Worm (Caenorhabditis elegans): Measurements from ENCODE around the gene T20D4.7.
"Not testable (repeated sequence)": the region's sequence is repeated elsewhere in the genome, so short reads cannot be mapped to it uniquely, and the experiment has no call there.

The T20D4.7 gene

ce11 chrV:3408602-3409001 is at the start of gene T20D4.7:
Gene T20D4.7, plus strand, starts transcription at chrV:3408902.
- TF ChIP-seq ref-1 (GFP tag; conservative IDR thresholded peaks at IDR 0.05) (no peak), ztf-29 (GFP tag; IDR thresholded peaks at IDR 0.05) (no peak), tab-1 (GFP tag; IDR thresholded peaks at IDR 0.05) (no peak), T22C8.4 (GFP tag; IDR thresholded peaks at IDR 0.05) (no peak), med-1 (GFP tag; optimal IDR thresholded peaks at IDR 0.05; ENCODE audit: insufficient read depth) (no peak), ztf-23 (GFP tag; IDR thresholded peaks at IDR 0.05) (no peak), flt-1 (GFP tag; IDR thresholded peaks at IDR 0.05) (no peak), cog-1 (tag; optimal IDR thresholded peaks at IDR 0.05) (no peak), klf-2 (GFP tag; conservative IDR thresholded peaks at IDR 0.05) (no peak)

- TF ChIP-seq T22C8.4 (GFP tag; IDR thresholded peaks at IDR 0.05): no peak
- no peak for TF ChIP-seq cog-1 (tag; optimal IDR thresholded peaks at IDR 0.05)
- no peak for TF ChIP-seq tab-1 (GFP tag; IDR thresholded peaks at IDR 0.05)
Observed at ce11 chrV:3361633-3362032, 47.1 kb upstream of the T20D4.7 start.

ce11 chrV:3362475-3362874 is 46.2 kb upstream of the T20D4.7 start, which contains the start of gene C04E12.4:
Gene C04E12.4, plus strand, starts transcription at chrV:3362775.
- TF ChIP-seq cog-1 (tag; optimal IDR thresholded peaks at IDR 0.05) (no peak), ref-1 (GFP tag; conservative IDR thresholded peaks at IDR 0.05) (no peak), T22C8.4 (GFP tag; IDR thresholded peaks at IDR 0.05) (no peak), ztf-29 (GFP tag; IDR thresholded peaks at IDR 0.05) (no peak), ztf-23 (GFP tag; IDR thresholded peaks at IDR 0.05) (no peak), med-1 (GFP tag; optimal IDR thresholded peaks at IDR 0.05; ENCODE audit: insufficient read depth) (no peak), klf-2 (GFP tag; conservative IDR thresholded peaks at IDR 0.05) (no peak), tab-1 (GFP tag; IDR thresholded peaks at IDR 0.05) (no peak), flt-1 (GFP tag; IDR thresholded peaks at IDR 0.05) (no peak)

ce11 chrV:3367773-3368172 is 40.9 kb upstream of the T20D4.7 start, which contains the start of gene C04E12.2:
Gene C04E12.2, plus strand, starts transcription at chrV:3368073.
- not testable (repeated sequence) for TF ChIP-seq ref-1 (GFP tag; conservative IDR thresholded peaks at IDR 0.05); klf-2 (GFP tag; conservative IDR thresholded peaks at IDR 0.05); tab-1 (GFP tag; IDR thresholded peaks at IDR 0.05)

- no peak for TF ChIP-seq ztf-23 (GFP tag; IDR thresholded peaks at IDR 0.05)
- no peak for TF ChIP-seq cog-1 (tag; optimal IDR thresholded peaks at IDR 0.05)
- no peak for TF ChIP-seq med-1 (GFP tag; optimal IDR thresholded peaks at IDR 0.05; ENCODE audit: insufficient read depth)
- TF ChIP-seq T22C8.4 (GFP tag; IDR thresholded peaks at IDR 0.05): no peak
- no peak for TF ChIP-seq ztf-29 (GFP tag; IDR thresholded peaks at IDR 0.05)
- no peak for TF ChIP-seq tab-1 (GFP tag; IDR thresholded peaks at IDR 0.05)
- TF ChIP-seq flt-1 (GFP tag; IDR thresholded peaks at IDR 0.05): no peak
- no peak for TF ChIP-seq ref-1 (GFP tag; conservative IDR thresholded peaks at IDR 0.05)
Observed at ce11 chrV:3372673-3373072, 36.0 kb upstream of the T20D4.7 start, which contains the start of gene srx-121. Gene srx-121, minus strand, starts transcription at chrV:3372773.

ce11 chrV:3376973-3377372 is 31.7 kb upstream of the T20D4.7 start, which contains the start of gene srbc-2:
Gene srbc-2, minus strand, starts transcription at chrV:3377073.
- TF ChIP-seq ztf-23 (GFP tag; IDR thresholded peaks at IDR 0.05) (no peak), flt-1 (GFP tag; IDR thresholded peaks at IDR 0.05) (no peak), cog-1 (tag; optimal IDR thresholded peaks at IDR 0.05) (no peak), ref-1 (GFP tag; conservative IDR thresholded peaks at IDR 0.05) (no peak), tab-1 (GFP tag; IDR thresholded peaks at IDR 0.05) (no peak), klf-2 (GFP tag; conservative IDR thresholded peaks at IDR 0.05) (no peak), med-1 (GFP tag; optimal IDR thresholded peaks at IDR 0.05; ENCODE audit: insufficient read depth) (no peak), T22C8.4 (GFP tag; IDR thresholded peaks at IDR 0.05) (no peak), ztf-29 (GFP tag; IDR thresholded peaks at IDR 0.05) (no peak)

ce11 chrV:3388299-3388698 is 20.4 kb upstream of the T20D4.7 start:
- TF ChIP-seq T22C8.4 (GFP tag; IDR thresholded peaks at IDR 0.05) (no peak), cog-1 (tag; optimal IDR thresholded peaks at IDR 0.05) (no peak), klf-2 (GFP tag; conservative IDR thresholded peaks at IDR 0.05) (no peak), ztf-29 (GFP tag; IDR thresholded peaks at IDR 0.05) (no peak), ztf-23 (GFP tag; IDR thresholded peaks at IDR 0.05) (no peak), med-1 (GFP tag; optimal IDR thresholded peaks at IDR 0.05; ENCODE audit: insufficient read depth) (no peak)

- TF ChIP-seq med-1 (GFP tag; optimal IDR thresholded peaks at IDR 0.05; ENCODE audit: insufficient read depth) (no peak), cog-1 (tag; optimal IDR thresholded peaks at IDR 0.05) (no peak), tab-1 (GFP tag; IDR thresholded peaks at IDR 0.05) (no peak), T22C8.4 (GFP tag; IDR thresholded peaks at IDR 0.05) (no peak), ref-1 (GFP tag; conservative IDR thresholded peaks at IDR 0.05) (no peak), ztf-29 (GFP tag; IDR thresholded peaks at IDR 0.05) (no peak), ztf-23 (GFP tag; IDR thresholded peaks at IDR 0.05) (no peak), flt-1 (GFP tag; IDR thresholded peaks at IDR 0.05) (no peak), klf-2 (GFP tag; conservative IDR thresholded peaks at IDR 0.05) (no peak)
Observed at ce11 chrV:3391005-3391404, 17.7 kb upstream of the T20D4.7 start.

ce11 chrV:3394065-3394464 is 14.6 kb upstream of the T20D4.7 start:
- TF ChIP-seq med-1 (GFP tag; optimal IDR thresholded peaks at IDR 0.05; ENCODE audit: insufficient read depth): no peak
- TF ChIP-seq cog-1 (tag; optimal IDR thresholded peaks at IDR 0.05): no peak
- no peak for TF ChIP-seq klf-2 (GFP tag; conservative IDR thresholded peaks at IDR 0.05)
- no peak for TF ChIP-seq T22C8.4 (GFP tag; IDR thresholded peaks at IDR 0.05)
- no peak for TF ChIP-seq ztf-29 (GFP tag; IDR thresholded peaks at IDR 0.05)
- TF ChIP-seq tab-1 (GFP tag; IDR thresholded peaks at IDR 0.05): no peak
- TF ChIP-seq ztf-23 (GFP tag; IDR thresholded peaks at IDR 0.05): no peak
- TF ChIP-seq ref-1 (GFP tag; conservative IDR thresholded peaks at IDR 0.05): no peak
- TF ChIP-seq flt-1 (GFP tag; IDR thresholded peaks at IDR 0.05): no peak

ce11 chrV:3394694-3395240 is 13.9 kb upstream of the T20D4.7 start, which contains the start of gene T20D4.15:
Gene T20D4.15, minus strand, starts transcription at chrV:3394744.
- TF ChIP-seq tab-1 (GFP tag; IDR thresholded peaks at IDR 0.05): no peak
- TF ChIP-seq med-1 (GFP tag; optimal IDR thresholded peaks at IDR 0.05; ENCODE audit: insufficient read depth): no peak
- TF ChIP-seq ztf-23 (GFP tag; IDR thresholded peaks at IDR 0.05): no peak
- TF ChIP-seq ztf-29 (GFP tag; IDR thresholded peaks at IDR 0.05): no peak
- TF ChIP-seq flt-1 (GFP tag; IDR thresholded peaks at IDR 0.05): no peak
- no peak for TF ChIP-seq cog-1 (tag; optimal IDR thresholded peaks at IDR 0.05)
- no peak for TF ChIP-seq ref-1 (GFP tag; conservative IDR thresholded peaks at IDR 0.05)
- TF ChIP-seq T22C8.4 (GFP tag; IDR thresholded peaks at IDR 0.05): no peak
- TF ChIP-seq klf-2 (GFP tag; conservative IDR thresholded peaks at IDR 0.05): no peak

Measured in whole organism, midembryonic.